Worm (Caenorhabditis elegans) whole organism, L4 larva: ENCODE measurements around the gene Y111B2A.1.

Source experiments
- F37D6.2 ChIP-seq: sonication (generic microtip); optimal IDR thresholded peaks from 2 replicates; lab custom pipeline; 2016; ENCODE audit warnings: mild to moderate bottlenecking, missing genetic modification characterization, missing compliant biosample characterization
- T26A8.4 ChIP-seq: fragments of 200-800 bp; sonication (Bioruptor generic); IDR thresholded peaks from 2 replicates; pipeline ENCODE4 v1.3.6; 2022; ENCODE audit warnings: missing genetic modification characterization, missing compliant biosample characterization
- Y5F2A.4 ChIP-seq: fragments of 200-800 bp; sonication (Bioruptor generic); optimal IDR thresholded peaks from 2 replicates; lab custom pipeline; 2018; ENCODE audit warnings: mild to moderate bottlenecking, missing genetic modification characterization, missing compliant biosample characterization
- ama-1 ChIP-seq: fragments of 150-350 bp; optimal IDR thresholded peaks from 2 replicates; lab custom pipeline; 2014; ENCODE audit warnings: inconsistent platforms, mixed read lengths
- ceh-28 ChIP-seq: fragments of 150-350 bp; optimal IDR thresholded peaks from 2 replicates; lab custom pipeline; 2014; ENCODE audit warnings: missing biosample characterization, missing genetic modification reagents, missing genetic modification characterization
- ceh-82 ChIP-seq: sonication (generic microtip); optimal IDR thresholded peaks from 2 replicates; lab custom pipeline; 2017; ENCODE audit warnings: missing biosample characterization, missing genetic modification characterization
- dve-1 ChIP-seq: sonication (generic microtip); optimal IDR thresholded peaks from 2 replicates; lab custom pipeline; 2017; ENCODE audit warnings: antibody characterized with exemption, mild to moderate bottlenecking, missing genetic modification characterization, missing compliant biosample characterization; ENCODE audit not compliant: insufficient read depth
- lim-7 ChIP-seq: fragments of 200-800 bp; sonication (Bioruptor generic); IDR thresholded peaks from 2 replicates; pipeline ENCODE4 v1.3.6; 2022; ENCODE audit warnings: missing genetic modification characterization, missing compliant biosample characterization
- lin-39 ChIP-seq: fragments of 150-350 bp; optimal IDR thresholded peaks from 2 replicates; lab custom pipeline; 2014; ENCODE audit warnings: missing biosample characterization, missing genetic modification reagents, missing genetic modification characterization
- mdl-1 ChIP-seq, 2 experiments: fragments of 150-350 bp in 1 of 2; sonication (generic microtip) in 1 of 2; optimal IDR thresholded peaks; 2 replicates each; lab custom pipeline; 2014 to 2017; ENCODE audit warnings: missing biosample characterization in 2 of 2, missing genetic modification characterization in 2 of 2
- mep-1 ChIP-seq: fragments of 150-350 bp; sonication (generic microtip); optimal IDR thresholded peaks from 3 replicates; lab custom pipeline; 2014; ENCODE audit warnings: missing biosample characterization, missing genetic modification characterization
- nhr-111 ChIP-seq: fragments of 200-800 bp; sonication (Bioruptor generic); optimal IDR thresholded peaks from 2 replicates; lab custom pipeline; 2018; ENCODE audit warnings: mild to moderate bottlenecking, missing genetic modification characterization, missing compliant biosample characterization
- nhr-28 ChIP-seq: fragments of 150-350 bp; optimal IDR thresholded peaks from 2 replicates; lab custom pipeline; 2014; ENCODE audit warnings: missing biosample characterization, missing genetic modification characterization
- unc-62 ChIP-seq, 3 experiments: fragments of 150-350 bp in 1 of 3; sonication (generic microtip); optimal IDR thresholded peaks in 2 of 3; peaks in 1 of 3; 1 replicate in 1 of 3; 2 replicates in 2 of 3; lab custom pipeline; 2014 to 2017; ENCODE audit warnings: missing biosample characterization in 3 of 3, missing genetic modification characterization in 3 of 3, missing genetic modification reagents in 3 of 3, missing genotype in 1 of 3

DNA sequence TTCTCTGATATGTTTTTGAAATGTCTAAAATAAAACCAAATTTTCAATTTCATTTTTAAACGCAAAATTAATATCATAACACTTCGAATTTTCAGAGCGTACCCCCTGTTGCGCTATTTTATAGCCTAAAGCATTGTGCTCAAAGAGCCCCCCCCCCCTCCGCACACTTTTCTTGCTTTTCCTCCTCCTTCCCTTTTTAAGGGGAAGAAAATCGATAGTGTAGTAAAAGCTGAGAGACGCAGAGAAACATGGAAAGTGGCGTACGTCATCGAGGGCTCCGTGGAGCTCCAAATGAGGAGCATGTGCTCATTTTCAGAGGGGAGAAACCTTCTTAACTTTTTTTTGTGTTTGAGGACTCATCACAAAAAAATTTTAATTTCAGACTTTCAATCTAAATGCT is 22.9 kb downstream of the Y111B2A.1 start, which contains the start of gene cccp-1:
- TF ChIP-seq dve-1 = peak; percentile 9
- TF ChIP-seq mep-1 (tag; lab: Kevin White, UChicago) = peak; percentile 44
- TF ChIP-seq ama-1 = no peak
- no peak for TF ChIP-seq Y5F2A.4
- no peak for TF ChIP-seq unc-62 (GFP tag; optimal IDR thresholded peaks at IDR 0.05 in 1 of 2; lab: Kevin White, UChicago)
- TF ChIP-seq unc-62 (tag; optimal IDR thresholded peaks at IDR 0.05; lab: Kevin White, UChicago) = no peak
- no peak for TF ChIP-seq ceh-82
- TF ChIP-seq nhr-111 (GFP tag; lab: Kevin White, UChicago) = no peak
- no peak for TF ChIP-seq lin-39 (tag; lab: Kevin White, UChicago)
- no peak for TF ChIP-seq nhr-28
- no peak for TF ChIP-seq T26A8.4 (GFP tag; lab: Robert Waterston, UW)
- peak; percentile 81 for TF ChIP-seq ceh-28
- peak in 1 of 2 experiments; percentile 45 for TF ChIP-seq mdl-1 (tag; optimal IDR thresholded peaks at IDR 0.05; lab: Kevin White, UChicago)
- no peak for TF ChIP-seq lim-7
- TF ChIP-seq F37D6.2 (tag; lab: Kevin White, UChicago) = no peak
